Fruit fly (Drosophila melanogaster) S2 (cell line): ENCODE data around the gene Rab3-GEF.

Source experiments
- CG8478 ChIP-seq: fragments of >200 bp; optimal IDR thresholded peaks from 2 replicates; lab custom pipeline; 2018
- CTCF ChIP-seq, 2 experiments: fragments of >200 bp; optimal IDR thresholded peaks; 2 replicates each; lab custom pipeline; 2018

- TF ChIP-seq CG8478 (lab: Kevin White, UChicago), result no peak
- TF ChIP-seq CTCF (optimal IDR thresholded peaks at IDR 0.05; lab: Kevin White, UChicago), result no peak
These were observed 32.2 kb downstream of the Rab3-GEF start for dm6 chrX:15121714-15122113.
